Fruit fly (Drosophila melanogaster): Measurements from ENCODE around the gene CG43246.

CG43246 gene

dm6 chr3L:14537435-14537991 is 1.1 kb downstream of the CG43246 start, which contains the start of gene Mpcp2 (continued):
- no peak for TF ChIP-seq CG3407 (GFP tag; optimal IDR thresholded peaks at IDR 0.05)
- TF ChIP-seq CG3847 (GFP tag; IDR thresholded peaks at IDR 0.05), result peak; percentile 85
- no peak for TF ChIP-seq CG11093 (GFP tag; IDR thresholded peaks at IDR 0.05)
- no peak for TF ChIP-seq CG7357 (GFP tag; IDR thresholded peaks at IDR 0.05)
- 0 out of 2 replicates have a peak, but pooled peaks have one; percentile 6 for TF ChIP-seq CG17328 (GFP tag; IDR thresholded peaks at IDR 0.05)
- peak; percentile 59 for TF ChIP-seq Dp (GFP tag; optimal IDR thresholded peaks at IDR 0.05)
- no peak for TF ChIP-seq CG10209 (GFP tag; optimal IDR thresholded peaks at IDR 0.05)
- peak; percentile 99 for TF ChIP-seq MESR4 (GFP tag; optimal IDR thresholded peaks at IDR 0.05)
- no peak for TF ChIP-seq sc (optimal IDR thresholded peaks at IDR 0.05)
- no peak for TF ChIP-seq sc (GFP tag; optimal IDR thresholded peaks at IDR 0.05)
- peak; percentile 93 for TF ChIP-seq HmgZ (tag; optimal IDR thresholded peaks at IDR 0.05)
- no peak for TF ChIP-seq Sry-β (GFP tag; optimal IDR thresholded peaks at IDR 0.05)
- TF ChIP-seq jigr1 (GFP tag; IDR thresholded peaks at IDR 0.05), result no peak
- no peak for TF ChIP-seq CG6254 (GFP tag; optimal IDR thresholded peaks at IDR 0.05)
- TF ChIP-seq CkIIα-i1 (GFP tag; IDR thresholded peaks at IDR 0.05), result no peak
- TF ChIP-seq Mad (GFP tag; optimal IDR thresholded peaks at IDR 0.05), result peak; percentile 62
- TF ChIP-seq sisA (GFP tag; IDR thresholded peaks at IDR 0.05), result no peak
- no peak for TF ChIP-seq wdn (GFP tag; IDR thresholded peaks at IDR 0.05)
- no peak for TF ChIP-seq ken (GFP tag; IDR thresholded peaks at IDR 0.05)
- no peak for TF ChIP-seq CG1024 (GFP tag; IDR thresholded peaks at IDR 0.05)
- TF ChIP-seq CG14050 (GFP tag; IDR thresholded peaks at IDR 0.05), result no peak
- no peak; the same call in 1 of the 2 replicates for TF ChIP-seq CG32767 (GFP tag; IDR thresholded peaks at IDR 0.05)
- peak; percentile 78 for TF ChIP-seq CG13894 (tag; optimal IDR thresholded peaks at IDR 0.05)
- peak; percentile 52 for TF ChIP-seq CoRest (tag; optimal IDR thresholded peaks at IDR 0.05)
- no peak for TF ChIP-seq CG1647 (GFP tag; optimal IDR thresholded peaks at IDR 0.05)
- no peak for TF ChIP-seq h (optimal IDR thresholded peaks at IDR 0.05)
- no peak for TF ChIP-seq Poxn (GFP tag; IDR thresholded peaks at IDR 0.05)
- no peak for TF ChIP-seq sqz (GFP tag; optimal IDR thresholded peaks at IDR 0.05)
- no peak for TF ChIP-seq dmrt11E (tag; optimal IDR thresholded peaks at IDR 0.05)
- peak; percentile 38 for TF ChIP-seq CG6765 (GFP tag; optimal IDR thresholded peaks at IDR 0.05)
- TF ChIP-seq CG7745 (tag; optimal IDR thresholded peaks at IDR 0.05), result peak; percentile 23
- peak; percentile 55 for TF ChIP-seq bcd (GFP tag; optimal IDR thresholded peaks at IDR 0.05)
- no peak for TF ChIP-seq Lpt (GFP tag; optimal IDR thresholded peaks at IDR 0.05)
- peak; percentile 24; the same call in 1 of the 2 replicates for TF ChIP-seq CG31441 (GFP tag; IDR thresholded peaks at IDR 0.05)
- TF ChIP-seq croc (GFP tag; conservative IDR thresholded peaks at IDR 0.05), result no peak
- TF ChIP-seq CG14965 (GFP tag; optimal IDR thresholded peaks at IDR 0.05; ENCODE audit: borderline replicate concordance), result no peak
- TF ChIP-seq ara (GFP tag; IDR thresholded peaks at IDR 0.05), result no peak
- no peak for TF ChIP-seq pros (GFP tag; optimal IDR thresholded peaks at IDR 0.05)
- no peak for TF ChIP-seq repo (GFP tag; optimal IDR thresholded peaks at IDR 0.05)
- TF ChIP-seq tna (GFP tag; IDR thresholded peaks at IDR 0.05; ENCODE audit: partially characterized antibody), result peak; percentile 40; the same call in 1 of the 2 replicates
- TF ChIP-seq H2.0 (GFP tag; IDR thresholded peaks at IDR 0.05), result no peak
- peak; percentile 71 for TF ChIP-seq Fer1 (GFP tag; optimal IDR thresholded peaks at IDR 0.05)
- no peak for TF ChIP-seq fd102C (GFP tag; optimal IDR thresholded peaks at IDR 0.05)
- no peak for TF ChIP-seq z (GFP tag; IDR thresholded peaks at IDR 0.05)
- peak in 1 of 2 experiments; percentile 34 for TF ChIP-seq dpn (GFP tag; optimal IDR thresholded peaks at IDR 0.05)
- TF ChIP-seq Ets97D (GFP tag; optimal IDR thresholded peaks at IDR 0.05), result peak; percentile 86
- no peak for TF ChIP-seq CG2129 (GFP tag; IDR thresholded peaks at IDR 0.05; ENCODE audit: partially characterized antibody)
- TF ChIP-seq stc (GFP tag; IDR thresholded peaks at IDR 0.05), result peak; percentile 13; the same call in 1 of the 2 replicates
- peak; percentile 27 for TF ChIP-seq scrt (GFP tag; optimal IDR thresholded peaks at IDR 0.05)
- no peak for TF ChIP-seq Ptx1 (GFP tag; IDR thresholded peaks at IDR 0.05)
- no peak for TF ChIP-seq Rx (GFP tag; IDR thresholded peaks at IDR 0.05)
- peak; percentile 96 for TF ChIP-seq crol (GFP tag; IDR thresholded peaks at IDR 0.05)
